Fruit fly (Drosophila melanogaster): ENCODE measurements around the gene CG10631.

CG10631 gene

dm6 chr2L:19796111-19796451 lies 39.4 kb upstream of the CG10631 start, which contains the start of gene sick (continued):
- TF ChIP-seq CG3995 (GFP tag; optimal IDR thresholded peaks at IDR 0.05), result no peak
- TF ChIP-seq pum (GFP tag; optimal IDR thresholded peaks at IDR 0.05), result no peak
- no peak for TF ChIP-seq hkb (optimal IDR thresholded peaks at IDR 0.05)
- no peak for TF ChIP-seq hkb (GFP tag; IDR thresholded peaks at IDR 0.05)
- TF ChIP-seq jigr1 (GFP tag; IDR thresholded peaks at IDR 0.05), result no peak
- TF ChIP-seq CG15073 (GFP tag; optimal IDR thresholded peaks at IDR 0.05), result no peak
- no peak for TF ChIP-seq CG3407 (GFP tag; optimal IDR thresholded peaks at IDR 0.05)
- TF ChIP-seq crc (GFP tag; optimal IDR thresholded peaks at IDR 0.05), result no peak
- TF ChIP-seq ac (GFP tag; optimal IDR thresholded peaks at IDR 0.05), result no peak
- no peak for TF ChIP-seq Atf3 (GFP tag; optimal IDR thresholded peaks at IDR 0.05)
- TF ChIP-seq Mes4 (GFP tag; optimal IDR thresholded peaks at IDR 0.05), result no peak
- TF ChIP-seq dpn (GFP tag; optimal IDR thresholded peaks at IDR 0.05), result no peak
- TF ChIP-seq Xbp1 (GFP tag; optimal IDR thresholded peaks at IDR 0.05), result no peak
- no peak for TF ChIP-seq HmgZ (tag; optimal IDR thresholded peaks at IDR 0.05)
- TF ChIP-seq hbn (GFP tag; IDR thresholded peaks at IDR 0.05; ENCODE audit: partially characterized antibody), result no peak
- TF ChIP-seq CG17186 (GFP tag; optimal IDR thresholded peaks at IDR 0.05), result no peak
- no peak for TF ChIP-seq aop (GFP tag; IDR thresholded peaks at IDR 0.05)
- TF ChIP-seq BEAF-32 (GFP tag; optimal IDR thresholded peaks at IDR 0.05), result no peak
- TF ChIP-seq Med (GFP tag), result peak; percentile 69
- TF ChIP-seq Taf1 (GFP tag; IDR thresholded peaks at IDR 0.05), result no peak
- TF ChIP-seq Lhr (GFP tag; optimal IDR thresholded peaks at IDR 0.05), result no peak
- TF ChIP-seq Ada2b (GFP tag; IDR thresholded peaks at IDR 0.05), result no peak; the same call in 1 of the 2 replicates
- no peak for TF ChIP-seq Doc3 (GFP tag; IDR thresholded peaks at IDR 0.05; ENCODE audit: partially characterized antibody)
- TF ChIP-seq BtbVII (GFP tag; optimal IDR thresholded peaks at IDR 0.05), result peak; percentile 54
- no peak for TF ChIP-seq Bdp1 (GFP tag; optimal IDR thresholded peaks at IDR 0.05)
- 0 out of 3 replicates have a peak, but pooled peaks have one; percentile 2 for TF ChIP-seq H15 (GFP tag; IDR thresholded peaks at IDR 0.05)
- no peak for TF ChIP-seq CG17829 (tag; optimal IDR thresholded peaks at IDR 0.05)
- no peak for TF ChIP-seq CG9609 (GFP tag; optimal IDR thresholded peaks at IDR 0.05)
- peak; percentile 32 for TF ChIP-seq wek (GFP tag; optimal IDR thresholded peaks at IDR 0.05)
- TF ChIP-seq GATAe (GFP tag; conservative IDR thresholded peaks at IDR 0.05), result no peak
- peak; percentile 32 for TF ChIP-seq CG12219 (GFP tag; optimal IDR thresholded peaks at IDR 0.05)
- no peak for TF ChIP-seq Bteb2 (GFP tag; optimal IDR thresholded peaks at IDR 0.05)
- TF ChIP-seq dimm (GFP tag; IDR thresholded peaks at IDR 0.05), result no peak
- TF ChIP-seq CG9817 (tag; optimal IDR thresholded peaks at IDR 0.05), result no peak
- no peak for TF ChIP-seq tx (GFP tag; optimal IDR thresholded peaks at IDR 0.05)
- TF ChIP-seq CG9727 (GFP tag; optimal IDR thresholded peaks at IDR 0.05), result peak; percentile 4
- no peak for TF ChIP-seq CG17328 (GFP tag; IDR thresholded peaks at IDR 0.05)
- no peak for TF ChIP-seq CTCF (GFP tag; optimal IDR thresholded peaks at IDR 0.05)
- peak in 1 of 3 experiments; percentile 28 for TF ChIP-seq lola (GFP tag; optimal IDR thresholded peaks at IDR 0.05)
- no peak for TF ChIP-seq CG14441 (GFP tag; IDR thresholded peaks at IDR 0.05)
- TF ChIP-seq ato (GFP tag; IDR thresholded peaks at IDR 0.05; ENCODE audit: partially characterized antibody), result no peak
- peak in 1 of 2 experiments; percentile 70 for TF ChIP-seq crp (GFP tag; optimal IDR thresholded peaks at IDR 0.05)
- TF ChIP-seq CG14014 (GFP tag; IDR thresholded peaks at IDR 0.05), result no peak
- peak; percentile 27 for TF ChIP-seq CG10267 (tag; optimal IDR thresholded peaks at IDR 0.05)
- TF ChIP-seq CG6765 (GFP tag; optimal IDR thresholded peaks at IDR 0.05), result peak; percentile 80
- no peak; the same call in 1 of the 2 replicates for TF ChIP-seq Rfx (GFP tag; IDR thresholded peaks at IDR 0.05)
- no peak for TF ChIP-seq amos (GFP tag; IDR thresholded peaks at IDR 0.05; ENCODE audit: partially characterized antibody)
- TF ChIP-seq CG4424 (GFP tag; optimal IDR thresholded peaks at IDR 0.05), result no peak
- TF ChIP-seq luna (GFP tag; optimal IDR thresholded peaks at IDR 0.05), result no peak
- no peak for TF ChIP-seq Lpt (GFP tag; optimal IDR thresholded peaks at IDR 0.05)
- peak; percentile 34 for TF ChIP-seq CG10543 (GFP tag; optimal IDR thresholded peaks at IDR 0.05)
- TF ChIP-seq Hsf (GFP tag; optimal IDR thresholded peaks at IDR 0.05), result no peak
- no peak for TF ChIP-seq inv (GFP tag; IDR thresholded peaks at IDR 0.05; ENCODE audit: partially characterized antibody)
